Worm (Caenorhabditis elegans): Measurements from ENCODE around the gene egl-3.

DNA sequence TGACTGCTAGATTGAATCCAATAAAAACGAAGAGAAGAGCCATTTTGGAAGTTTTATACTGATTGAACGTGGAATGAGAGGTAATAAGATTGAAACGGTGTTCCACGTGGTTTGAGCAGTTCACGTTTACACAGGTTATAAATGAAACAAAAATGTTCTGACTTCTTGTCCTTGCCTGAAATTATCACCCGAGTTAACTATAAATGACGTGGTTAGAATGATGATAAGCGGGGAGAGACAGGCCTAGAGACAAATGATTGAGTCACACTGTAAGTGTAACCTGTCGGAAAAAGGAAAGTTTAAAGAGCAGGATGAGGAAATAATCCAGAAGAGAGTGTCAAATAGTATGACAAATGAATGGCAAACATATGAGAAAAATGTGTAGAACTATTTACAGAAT, 12.6 kb downstream of the egl-3 start, which contains the start of gene C51E3.10:
- TF ChIP-seq ets-4 (GFP tag; optimal IDR thresholded peaks at IDR 0.05) (peak; percentile 47), snpc-4 (GFP tag; optimal IDR thresholded peaks at IDR 0.05) (no peak), snpc-4 (tag; optimal IDR thresholded peaks at IDR 0.05) (no peak), aptf-2 (GFP tag; conservative IDR thresholded peaks at IDR 0.05) (no peak), F22D6.2 (tag; optimal IDR thresholded peaks at IDR 0.05) (no peak), xnd-1 (tag; optimal IDR thresholded peaks at IDR 0.05) (no peak)
